Fruit fly (Drosophila melanogaster) whole organism, pupa: ENCODE results near the gene CG7567.

Experiments used
- CG13204 ChIP-seq: fragments of 200-800 bp; sonication (Bioruptor generic); optimal IDR thresholded peaks from 2 replicates; lab custom pipeline; 2018; ENCODE audit warnings: missing biosample characterization, mild to moderate bottlenecking, missing genetic modification characterization, moderate library complexity
- CG17806 ChIP-seq: fragments of 200-800 bp; sonication (Bioruptor generic); optimal IDR thresholded peaks from 2 replicates; lab custom pipeline; 2018; ENCODE audit warnings: missing biosample characterization, mild to moderate bottlenecking, missing genetic modification characterization, moderate library complexity
- CG32121 ChIP-seq: fragments of 200-800 bp; sonication (Bioruptor generic); IDR thresholded peaks from 2 replicates; pipeline ENCODE4 v1.3.6; 2022; ENCODE audit warnings: missing biosample characterization, missing genetic modification characterization
- CG34367 ChIP-seq: fragments of 200-800 bp; sonication (Bioruptor generic); optimal IDR thresholded peaks from 2 replicates; lab custom pipeline; 2018; ENCODE audit warnings: missing biosample characterization, mild to moderate bottlenecking, missing genetic modification characterization
- CG8159 ChIP-seq: fragments of 200-800 bp; sonication (Bioruptor generic); optimal IDR thresholded peaks from 3 replicates; lab custom pipeline; 2018; ENCODE audit warnings: missing biosample characterization, mild to moderate bottlenecking, missing genetic modification characterization, moderate library complexity
- CG8301 ChIP-seq: fragments of 200-800 bp; sonication (Bioruptor generic); optimal IDR thresholded peaks from 2 replicates; lab custom pipeline; 2018; ENCODE audit warnings: missing biosample characterization, mild to moderate bottlenecking, missing genetic modification characterization
- EcR ChIP-seq: fragments of 200-800 bp; sonication (Bioruptor generic); optimal IDR thresholded peaks from 3 replicates; lab custom pipeline; 2019; ENCODE audit warnings: missing biosample characterization, missing genetic modification characterization, mild to moderate bottlenecking, moderate library complexity, missing genetic modification reagents
- Pif1B ChIP-seq: fragments of 200-800 bp; sonication (Bioruptor generic); optimal IDR thresholded peaks from 3 replicates; lab custom pipeline; 2016; ENCODE audit warnings: missing biosample characterization, missing genetic modification characterization
- Snoo ChIP-seq: fragments of 200-800 bp; sonication (Bioruptor generic); optimal IDR thresholded peaks from 3 replicates; lab custom pipeline; 2017; ENCODE audit warnings: missing biosample characterization, mild to moderate bottlenecking, missing genetic modification characterization, inconsistent platforms

- TF ChIP-seq CG8159 (tag; lab: Kevin White, UChicago) (no peak), CG17806 (no peak), CG8301 (tag; lab: Kevin White, UChicago) (no peak), CG34367 (tag; lab: Kevin White, UChicago) (peak; percentile 6), CG32121 (GFP tag; lab: Robert Waterston, UW) (peak; percentile 29; the same call in 1 of the 2 replicates), Pif1B (GFP tag; lab: Kevin White, UChicago) (no peak), CG13204 (GFP tag; lab: Kevin White, UChicago) (no peak), EcR (no peak), Snoo (peak; percentile 14)
Observed at dm6 chr3R:29556003-29556467, 31.9 kb downstream of the CG7567 start, which contains the start of gene Dr.
